Fruit fly (Drosophila melanogaster) whole organism, embryonic: ENCODE measurements around the gene mRpS31.

Experiments used
- Abd-B ChIP-seq: fragments of 200-800 bp; sonication (Bioruptor generic); optimal IDR thresholded peaks from 2 replicates; lab custom pipeline; 2018; ENCODE audit warnings: missing biosample characterization, mild to moderate bottlenecking, missing genetic modification characterization, moderate library complexity
- CG10147 ChIP-seq: fragments of 200-800 bp; sonication (Bioruptor generic); optimal IDR thresholded peaks from 2 replicates; lab custom pipeline; 2019; ENCODE audit warnings: missing biosample characterization, mild to moderate bottlenecking, missing genetic modification characterization, moderate library complexity
- CG10565 ChIP-seq: fragments of 200-800 bp; sonication (Bioruptor generic); optimal IDR thresholded peaks from 3 replicates; lab custom pipeline; 2016; ENCODE audit warnings: missing biosample characterization, mild to moderate bottlenecking, missing genetic modification characterization
- CG14710 ChIP-seq: fragments of 200-800 bp; sonication (Bioruptor generic); optimal IDR thresholded peaks from 3 replicates; lab custom pipeline; 2019; ENCODE audit warnings: missing biosample characterization, mild to moderate bottlenecking, missing genetic modification characterization, moderate library complexity
- CG14860 ChIP-seq: fragments of 200-800 bp; sonication (Bioruptor generic); IDR thresholded peaks from 3 replicates; pipeline ENCODE4 v1.3.6; 2022; ENCODE audit warnings: missing biosample characterization, missing genetic modification characterization; ENCODE audit not compliant: partially characterized antibody
- CG15269 ChIP-seq: fragments of 200-800 bp; sonication (Bioruptor generic); optimal IDR thresholded peaks from 2 replicates; lab custom pipeline; 2018; ENCODE audit warnings: missing biosample characterization, mild to moderate bottlenecking, missing genetic modification characterization, moderate library complexity
- CG15696 ChIP-seq: fragments of 200-800 bp; sonication (Bioruptor generic); optimal IDR thresholded peaks from 2 replicates; lab custom pipeline; 2019; ENCODE audit warnings: missing biosample characterization, mild to moderate bottlenecking, missing genetic modification characterization, moderate library complexity
- CG17612 ChIP-seq: fragments of 200-800 bp; sonication (Bioruptor generic); IDR thresholded peaks from 2 replicates; pipeline ENCODE4 v1.3.6; 2022; ENCODE audit warnings: missing biosample characterization, missing genetic modification characterization
- CG18262 ChIP-seq: fragments of 200-800 bp; optimal IDR thresholded peaks from 3 replicates; lab custom pipeline; 2019; ENCODE audit warnings: missing biosample characterization, mild to moderate bottlenecking, missing genetic modification characterization, moderate library complexity
- CG1832 ChIP-seq: fragments of 200-800 bp; sonication (Bioruptor generic); optimal IDR thresholded peaks from 2 replicates; lab custom pipeline; 2017; ENCODE audit warnings: missing biosample characterization, mild to moderate bottlenecking, missing genetic modification characterization, inconsistent platforms
- CG18476 ChIP-seq: fragments of 200-800 bp; sonication (Bioruptor generic); optimal IDR thresholded peaks from 2 replicates; lab custom pipeline; 2016; ENCODE audit warnings: missing biosample characterization, mild to moderate bottlenecking, missing genetic modification characterization
- CG18619 ChIP-seq: fragments of 200-800 bp; sonication (Bioruptor generic); optimal IDR thresholded peaks from 3 replicates; lab custom pipeline; 2017; ENCODE audit warnings: missing biosample characterization, mild to moderate bottlenecking, missing genetic modification characterization
- CG3163 ChIP-seq: fragments of 200-800 bp; sonication (Bioruptor generic); optimal IDR thresholded peaks from 3 replicates; lab custom pipeline; 2016; ENCODE audit warnings: missing biosample characterization, missing genetic modification characterization
- CG33213 ChIP-seq: fragments of 200-800 bp; sonication (Bioruptor generic); optimal IDR thresholded peaks from 3 replicates; lab custom pipeline; 2016; ENCODE audit warnings: missing biosample characterization, missing genetic modification characterization
- CG33557 ChIP-seq: fragments of 200-800 bp; sonication (Bioruptor generic); optimal IDR thresholded peaks from 2 replicates; lab custom pipeline; 2019; ENCODE audit warnings: missing biosample characterization, mild to moderate bottlenecking, missing genetic modification characterization, moderate library complexity
- CG5180 ChIP-seq: fragments of 200-800 bp; sonication (Bioruptor generic); optimal IDR thresholded peaks from 3 replicates; lab custom pipeline; 2017; ENCODE audit warnings: missing biosample characterization, missing genetic modification characterization, mild to moderate bottlenecking, moderate library complexity, missing genetic modification reagents
- CG7928 ChIP-seq: fragments of 200-800 bp; sonication (Bioruptor generic); optimal IDR thresholded peaks from 2 replicates; lab custom pipeline; 2017; ENCODE audit warnings: missing biosample characterization, mild to moderate bottlenecking, missing genetic modification characterization
- CG8944 ChIP-seq: fragments of 200-800 bp; sonication (Bioruptor generic); optimal IDR thresholded peaks from 3 replicates; lab custom pipeline; 2016; ENCODE audit warnings: missing biosample characterization, missing genetic modification characterization
- CG9215 ChIP-seq: fragments of 200-800 bp; sonication (Bioruptor generic); IDR thresholded peaks from 2 replicates; pipeline ENCODE4 v1.3.6; 2022; ENCODE audit warnings: missing biosample characterization, missing genetic modification characterization
- CG9817 ChIP-seq: fragments of 200-800 bp; sonication (Bioruptor generic); optimal IDR thresholded peaks from 2 replicates; lab custom pipeline; 2018; ENCODE audit warnings: missing biosample characterization, mild to moderate bottlenecking, missing genetic modification characterization, moderate library complexity
- Chrac-16 ChIP-seq: fragments of 200-800 bp; sonication (Bioruptor generic); optimal IDR thresholded peaks from 3 replicates; lab custom pipeline; 2016; ENCODE audit warnings: missing biosample characterization, missing genetic modification characterization
- Doc2 ChIP-seq: fragments of 200-800 bp; sonication (Bioruptor generic); IDR thresholded peaks from 2 replicates; pipeline ENCODE4 v1.3.6; 2022; ENCODE audit warnings: missing biosample characterization, missing genetic modification characterization
- Doc3 ChIP-seq: fragments of 200-800 bp; sonication (Bioruptor generic); IDR thresholded peaks from 3 replicates; pipeline ENCODE4 v1.3.6; 2022; ENCODE audit warnings: missing biosample characterization, missing genetic modification characterization; ENCODE audit not compliant: partially characterized antibody
- Elba2 ChIP-seq: fragments of 200-800 bp; sonication (Bioruptor generic); optimal IDR thresholded peaks from 3 replicates; lab custom pipeline; 2016; ENCODE audit warnings: missing biosample characterization, missing genetic modification characterization
- GATAe ChIP-seq: fragments of 200-800 bp; sonication (Bioruptor generic); conservative IDR thresholded peaks from 2 replicates; pipeline ENCODE4 v1.3.6; 2022; ENCODE audit warnings: missing biosample characterization, missing genetic modification characterization
- H15 ChIP-seq: fragments of 200-800 bp; sonication (Bioruptor generic); IDR thresholded peaks from 3 replicates; pipeline ENCODE4 v1.3.6; 2022; ENCODE audit warnings: missing biosample characterization, missing genetic modification characterization
- HLHmδ ChIP-seq: fragments of 200-800 bp; sonication (Bioruptor generic); optimal IDR thresholded peaks from 2 replicates; lab custom pipeline; 2018; ENCODE audit warnings: missing biosample characterization, mild to moderate bottlenecking, missing genetic modification characterization, moderate library complexity
- Kr ChIP-seq: fragments of 200-800 bp; sonication (Bioruptor generic); optimal IDR thresholded peaks from 2 replicates; lab custom pipeline; 2017; ENCODE audit warnings: missing biosample characterization, mild to moderate bottlenecking, missing genetic modification characterization
- Lpt ChIP-seq: fragments of >200 bp; optimal IDR thresholded peaks from 2 replicates; lab custom pipeline; 2018; ENCODE audit warnings: missing biosample characterization, missing genetic modification characterization
- Oli ChIP-seq: fragments of 200-800 bp; sonication (Bioruptor generic); optimal IDR thresholded peaks from 2 replicates; lab custom pipeline; 2018; ENCODE audit warnings: missing biosample characterization, mild to moderate bottlenecking, missing genetic modification characterization, moderate library complexity
- Ravus ChIP-seq: fragments of 200-800 bp; sonication (Bioruptor generic); IDR thresholded peaks from 2 replicates; pipeline ENCODE4 v1.3.6; 2022; ENCODE audit warnings: missing biosample characterization, missing genetic modification characterization
- Side ChIP-seq: fragments of 200-800 bp; sonication (Bioruptor generic); optimal IDR thresholded peaks from 2 replicates; lab custom pipeline; 2016; ENCODE audit warnings: missing biosample characterization, missing genetic modification characterization
- Sin3A ChIP-seq: fragments of >200 bp; optimal IDR thresholded peaks from 2 replicates; lab custom pipeline; 2018
- Sry-β ChIP-seq: fragments of 200-800 bp; sonication (Bioruptor generic); optimal IDR thresholded peaks from 2 replicates; lab custom pipeline; 2018; ENCODE audit warnings: missing biosample characterization, mild to moderate bottlenecking, missing genetic modification characterization, moderate library complexity
- Tbp ChIP-seq: fragments of >200 bp; optimal IDR thresholded peaks from 2 replicates; lab custom pipeline; 2018; ENCODE audit warnings: missing biosample characterization, missing genetic modification characterization
- Xrp1 ChIP-seq: fragments of 200-800 bp; sonication (Bioruptor generic); IDR thresholded peaks from 2 replicates; pipeline ENCODE4 v1.3.6; 2022; ENCODE audit warnings: missing biosample characterization, missing genetic modification characterization
- amos ChIP-seq: fragments of 200-800 bp; sonication (Bioruptor generic); IDR thresholded peaks from 2 replicates; pipeline ENCODE4 v1.3.6; 2022; ENCODE audit warnings: missing biosample characterization, missing genetic modification characterization; ENCODE audit not compliant: partially characterized antibody
- ara ChIP-seq: fragments of 200-800 bp; sonication (Bioruptor generic); IDR thresholded peaks from 2 replicates; pipeline ENCODE4 v1.3.6; 2022; ENCODE audit warnings: missing biosample characterization, missing genetic modification characterization
- ase ChIP-seq: fragments of 200-800 bp; sonication (Bioruptor generic); IDR thresholded peaks from 3 replicates; pipeline ENCODE4 v1.3.6; 2022; ENCODE audit warnings: missing biosample characterization, missing genetic modification characterization
- bab2 ChIP-seq: fragments of 200-800 bp; sonication (Bioruptor generic); optimal IDR thresholded peaks from 2 replicates; lab custom pipeline; 2016; ENCODE audit warnings: missing biosample characterization, missing genetic modification characterization
- chif ChIP-seq, 2 experiments: fragments of 200-800 bp; sonication (Bioruptor generic); optimal IDR thresholded peaks; 3 replicates each; lab custom pipeline; 2016; ENCODE audit warnings: missing biosample characterization in 2 of 2, missing genetic modification characterization in 2 of 2
- corto ChIP-seq: fragments of 200-800 bp; sonication (Bioruptor generic); optimal IDR thresholded peaks from 2 replicates; lab custom pipeline; 2016; ENCODE audit warnings: missing biosample characterization, mild to moderate bottlenecking, missing genetic modification characterization, moderate library complexity
- gfzf ChIP-seq: fragments of 200-800 bp; sonication (Bioruptor generic); optimal IDR thresholded peaks from 2 replicates; lab custom pipeline; 2016; ENCODE audit warnings: missing biosample characterization, mild to moderate bottlenecking, missing genetic modification characterization, moderate library complexity
- nom ChIP-seq: fragments of 200-800 bp; sonication (Bioruptor generic); optimal IDR thresholded peaks from 2 replicates; lab custom pipeline; 2017; ENCODE audit warnings: missing biosample characterization, missing genetic modification characterization, mild to moderate bottlenecking, moderate library complexity, missing genetic modification reagents
- p53 ChIP-seq: fragments of 200-800 bp; sonication (Bioruptor generic); optimal IDR thresholded peaks from 2 replicates; lab custom pipeline; 2016; ENCODE audit warnings: missing biosample characterization, missing genetic modification characterization
- pho ChIP-seq: fragments of 200-800 bp; sonication (Bioruptor generic); optimal IDR thresholded peaks from 2 replicates; lab custom pipeline; 2016; ENCODE audit warnings: missing biosample characterization, missing genetic modification characterization
- repo ChIP-seq: fragments of 200-800 bp; sonication (Bioruptor generic); optimal IDR thresholded peaks from 2 replicates; lab custom pipeline; 2016; ENCODE audit warnings: missing biosample characterization, missing genetic modification characterization
- sens ChIP-seq: fragments of 200-800 bp; sonication (Bioruptor generic); peaks from one replicate; lab custom pipeline; 2016; ENCODE audit warnings: missing biosample characterization, missing genetic modification characterization
- sima ChIP-seq: fragments of 200-800 bp; sonication (Bioruptor generic); optimal IDR thresholded peaks from 2 replicates; lab custom pipeline; 2016; ENCODE audit warnings: missing biosample characterization, missing genetic modification characterization
- sna ChIP-seq: fragments of 200-800 bp; sonication (Bioruptor generic); IDR thresholded peaks from 2 replicates; pipeline ENCODE4 v1.3.6; 2022; ENCODE audit warnings: missing biosample characterization, missing genetic modification characterization; ENCODE audit not compliant: partially characterized antibody
- usp ChIP-seq: fragments of >200 bp; optimal IDR thresholded peaks from 2 replicates; lab custom pipeline; 2017; ENCODE audit warnings: missing biosample characterization, missing genetic modification characterization

mRpS31 gene

DNA sequence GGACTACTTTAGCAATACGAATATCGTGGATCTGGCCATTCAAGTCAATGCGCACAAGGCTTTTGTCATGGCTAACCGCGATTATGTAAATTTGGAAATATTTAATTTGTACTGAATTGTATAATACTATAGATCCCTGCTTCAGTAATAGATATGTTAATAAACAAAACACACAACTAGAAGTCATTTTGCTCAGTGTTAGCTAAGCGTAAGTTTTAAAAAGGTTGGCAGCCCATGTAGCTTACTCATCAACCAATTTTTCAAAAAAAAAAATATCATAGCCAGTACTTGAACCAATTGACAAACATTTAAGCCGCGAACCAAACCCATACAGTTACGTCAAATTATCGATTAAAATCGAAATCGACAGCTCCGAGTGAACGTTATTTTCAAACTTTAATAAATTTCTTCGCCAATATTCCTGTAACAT is 32.1 kb downstream of the mRpS31 start:
- TF ChIP-seq amos (GFP tag; lab: Robert Waterston, UW) (peak; percentile 70; the same call in 1 of the 2 replicates), CG33213 (GFP tag; lab: Kevin White, UChicago) (peak; percentile 84), nom (GFP tag; lab: Kevin White, UChicago) (peak; percentile 4), Side (GFP tag; lab: Kevin White, UChicago) (peak; percentile 71), CG15696 (tag; lab: Kevin White, UChicago) (peak; percentile 72), corto (GFP tag; lab: Kevin White, UChicago) (no peak), Abd-B (GFP tag; lab: Kevin White, UChicago) (no peak), bab2 (peak; percentile 75), CG33557 (GFP tag; lab: Kevin White, UChicago) (peak; percentile 23), CG18262 (peak; percentile 72), CG9817 (peak; percentile 55), CG14860 (GFP tag; lab: Robert Waterston, UW) (peak; percentile 65), chif (GFP tag; optimal IDR thresholded peaks at IDR 0.05; lab: Kevin White, UChicago) (peak; percentile 53 to 76), ase (GFP tag; lab: Robert Waterston, UW) (peak; percentile 63; the same call in 2 of the 3 replicates), Doc3 (GFP tag; lab: Robert Waterston, UW) (no peak; the same call in 2 of the 3 replicates), pho (GFP tag; lab: Kevin White, UChicago) (peak; percentile 87), H15 (GFP tag; lab: Robert Waterston, UW) (peak; percentile 64; the same call in 1 of the 3 replicates), CG5180 (GFP tag; lab: Kevin White, UChicago) (peak; percentile 26), CG15269 (tag; lab: Kevin White, UChicago) (peak; percentile 80), repo (GFP tag; lab: Kevin White, UChicago) (peak; percentile 73), usp (GFP tag; lab: Kevin White, UChicago) (no peak), Tbp (GFP tag; lab: Kevin White, UChicago) (no peak), CG18619 (GFP tag; lab: Kevin White, UChicago) (peak; percentile 72), CG7928 (GFP tag; lab: Kevin White, UChicago) (peak; percentile 37), Kr (no peak), Lpt (no peak), sens (GFP tag; lab: Kevin White, UChicago) (peak; percentile 96), Chrac-16 (GFP tag; lab: Kevin White, UChicago) (peak; percentile 64), CG10147 (GFP tag; lab: Kevin White, UChicago) (peak; percentile 81), Ravus (GFP tag; lab: Robert Waterston, UW) (peak; percentile 22; the same call in 1 of the 2 replicates), CG8944 (GFP tag; lab: Kevin White, UChicago) (peak; percentile 52), Elba2 (peak; percentile 40), Sry-β (GFP tag; lab: Kevin White, UChicago) (no peak), sima (GFP tag; lab: Kevin White, UChicago) (no peak), CG17612 (GFP tag; lab: Robert Waterston, UW) (peak; percentile 36; the same call in 1 of the 2 replicates), sna (GFP tag; lab: Robert Waterston, UW) (no peak; the same call in 1 of the 2 replicates), CG1832 (GFP tag; lab: Kevin White, UChicago) (no peak), ara (GFP tag; lab: Robert Waterston, UW) (peak; percentile 62; the same call in 1 of the 2 replicates), CG3163 (GFP tag; lab: Kevin White, UChicago) (peak; percentile 41), Oli (tag; lab: Kevin White, UChicago) (peak; percentile 66), Sin3A (lab: Kevin White, UChicago) (no peak), Xrp1 (GFP tag; lab: Robert Waterston, UW) (peak; percentile 85), CG18476 (peak; percentile 62), Doc2 (GFP tag; lab: Robert Waterston, UW) (no peak), p53 (GFP tag; lab: Kevin White, UChicago) (peak; percentile 48), CG10565 (GFP tag; lab: Kevin White, UChicago) (peak; percentile 65), CG14710 (tag; lab: Kevin White, UChicago) (peak; percentile 90), HLHmδ (GFP tag; lab: Kevin White, UChicago) (no peak), GATAe (GFP tag; lab: Robert Waterston, UW) (no peak), CG9215 (GFP tag; lab: Robert Waterston, UW) (peak; percentile 60), gfzf (GFP tag; lab: Kevin White, UChicago) (peak; percentile 67)
